Fruit fly (Drosophila melanogaster) whole organism, embryonic: ENCODE results near the gene Snx6.

Source experiments
- Antp ChIP-seq: fragments of 200-800 bp; sonication (Bioruptor generic); optimal IDR thresholded peaks from 3 replicates; lab custom pipeline; 2016; ENCODE audit warnings: missing biosample characterization, missing genetic modification characterization
- Asciz ChIP-seq: fragments of 200-800 bp; sonication (Bioruptor generic); optimal IDR thresholded peaks from 2 replicates; lab custom pipeline; 2017; ENCODE audit warnings: missing biosample characterization, mild to moderate bottlenecking, missing genetic modification characterization, missing genetic modification reagents
- BEAF-32 ChIP-seq: fragments of 200-800 bp; sonication (Bioruptor generic); optimal IDR thresholded peaks from 3 replicates; lab custom pipeline; 2017; ENCODE audit warnings: missing biosample characterization, missing genetic modification characterization, mild to moderate bottlenecking, moderate library complexity, missing genetic modification reagents
- Bteb2 ChIP-seq: fragments of 200-800 bp; sonication (Bioruptor generic); optimal IDR thresholded peaks from 2 replicates; lab custom pipeline; 2016; ENCODE audit warnings: missing biosample characterization, missing genetic modification characterization
- CG10147 ChIP-seq: fragments of 200-800 bp; sonication (Bioruptor generic); optimal IDR thresholded peaks from 2 replicates; lab custom pipeline; 2019; ENCODE audit warnings: missing biosample characterization, mild to moderate bottlenecking, missing genetic modification characterization, moderate library complexity
- CG10431 ChIP-seq: fragments of 200-800 bp; sonication (Bioruptor generic); optimal IDR thresholded peaks from 3 replicates; lab custom pipeline; 2018; ENCODE audit warnings: missing biosample characterization, mild to moderate bottlenecking, missing genetic modification characterization
- CG10979 ChIP-seq: fragments of 200-800 bp; sonication (Bioruptor generic); optimal IDR thresholded peaks from 2 replicates; lab custom pipeline; 2018; ENCODE audit warnings: missing biosample characterization, mild to moderate bottlenecking, missing genetic modification characterization, moderate library complexity
- CG11723 ChIP-seq: fragments of 200-800 bp; sonication (Bioruptor generic); optimal IDR thresholded peaks from 2 replicates; lab custom pipeline; 2017; ENCODE audit warnings: missing biosample characterization, mild to moderate bottlenecking, missing genetic modification characterization
- CG12155 ChIP-seq: fragments of 200-800 bp; sonication (Bioruptor generic); optimal IDR thresholded peaks from 3 replicates; lab custom pipeline; 2016; ENCODE audit warnings: missing biosample characterization, missing genetic modification characterization
- CG12391 ChIP-seq: fragments of 200-800 bp; sonication (Bioruptor generic); optimal IDR thresholded peaks from 3 replicates; lab custom pipeline; 2018; ENCODE audit warnings: missing biosample characterization, mild to moderate bottlenecking, missing genetic modification characterization, moderate library complexity
- CG14441 ChIP-seq: fragments of 200-800 bp; sonication (Bioruptor generic); IDR thresholded peaks from 2 replicates; pipeline ENCODE4 v1.3.6; 2022; ENCODE audit warnings: missing biosample characterization, missing genetic modification characterization
- CG14860 ChIP-seq: fragments of 200-800 bp; sonication (Bioruptor generic); IDR thresholded peaks from 3 replicates; pipeline ENCODE4 v1.3.6; 2022; ENCODE audit warnings: missing biosample characterization, missing genetic modification characterization; ENCODE audit not compliant: partially characterized antibody
- CG1603 ChIP-seq: fragments of 200-800 bp; sonication (Bioruptor generic); optimal IDR thresholded peaks from 2 replicates; lab custom pipeline; 2019; ENCODE audit warnings: missing biosample characterization, mild to moderate bottlenecking, missing genetic modification characterization, moderate library complexity
- CG17612 ChIP-seq: fragments of 200-800 bp; sonication (Bioruptor generic); IDR thresholded peaks from 2 replicates; pipeline ENCODE4 v1.3.6; 2022; ENCODE audit warnings: missing biosample characterization, missing genetic modification characterization
- CG18599 ChIP-seq: fragments of 200-800 bp; sonication (Bioruptor generic); optimal IDR thresholded peaks from 3 replicates; lab custom pipeline; 2017; ENCODE audit warnings: missing biosample characterization, missing genetic modification characterization, mild to moderate bottlenecking, moderate library complexity, missing genetic modification reagents
- CG2202 ChIP-seq: fragments of 200-800 bp; sonication (Bioruptor generic); optimal IDR thresholded peaks from 2 replicates; lab custom pipeline; 2018; ENCODE audit warnings: missing biosample characterization, mild to moderate bottlenecking, missing genetic modification characterization
- CG2712 ChIP-seq: fragments of 200-800 bp; optimal IDR thresholded peaks from 3 replicates; lab custom pipeline; 2019; ENCODE audit warnings: missing biosample characterization, mild to moderate bottlenecking, missing genetic modification characterization, moderate library complexity
- CG2889 ChIP-seq: fragments of 200-800 bp; sonication (Bioruptor generic); IDR thresholded peaks from 3 replicates; pipeline ENCODE4 v1.3.6; 2022; ENCODE audit warnings: missing biosample characterization, missing genetic modification characterization
- CG30431 ChIP-seq: fragments of 200-800 bp; sonication (Bioruptor generic); optimal IDR thresholded peaks from 2 replicates; lab custom pipeline; 2017; ENCODE audit warnings: missing biosample characterization, missing genetic modification characterization
- CG3281 ChIP-seq: fragments of 200-800 bp; sonication (Bioruptor generic); optimal IDR thresholded peaks from 3 replicates; lab custom pipeline; 2017; ENCODE audit warnings: missing biosample characterization, mild to moderate bottlenecking, missing genetic modification characterization
- CG33213 ChIP-seq: fragments of 200-800 bp; sonication (Bioruptor generic); optimal IDR thresholded peaks from 3 replicates; lab custom pipeline; 2016; ENCODE audit warnings: missing biosample characterization, missing genetic modification characterization
- CG6175 ChIP-seq: fragments of 200-800 bp; sonication (Bioruptor generic); IDR thresholded peaks from 3 replicates; pipeline ENCODE4 v1.3.6; 2022; ENCODE audit warnings: missing biosample characterization, missing genetic modification characterization
- CG7271 ChIP-seq: fragments of 200-800 bp; sonication (Bioruptor generic); optimal IDR thresholded peaks from 2 replicates; lab custom pipeline; 2018; ENCODE audit warnings: missing biosample characterization, mild to moderate bottlenecking, missing genetic modification characterization, moderate library complexity
- CG7928 ChIP-seq: fragments of 200-800 bp; sonication (Bioruptor generic); optimal IDR thresholded peaks from 2 replicates; lab custom pipeline; 2017; ENCODE audit warnings: missing biosample characterization, mild to moderate bottlenecking, missing genetic modification characterization
- CG9215 ChIP-seq: fragments of 200-800 bp; sonication (Bioruptor generic); IDR thresholded peaks from 2 replicates; pipeline ENCODE4 v1.3.6; 2022; ENCODE audit warnings: missing biosample characterization, missing genetic modification characterization
- GATAe ChIP-seq: fragments of 200-800 bp; sonication (Bioruptor generic); conservative IDR thresholded peaks from 2 replicates; pipeline ENCODE4 v1.3.6; 2022; ENCODE audit warnings: missing biosample characterization, missing genetic modification characterization
- HmgD ChIP-seq: fragments of 200-800 bp; sonication (Bioruptor generic); optimal IDR thresholded peaks from 3 replicates; lab custom pipeline; 2016; ENCODE audit warnings: missing biosample characterization, missing genetic modification characterization
- Lpt ChIP-seq: fragments of >200 bp; optimal IDR thresholded peaks from 2 replicates; lab custom pipeline; 2018; ENCODE audit warnings: missing biosample characterization, missing genetic modification characterization
- Neu2 ChIP-seq: fragments of 200-800 bp; sonication (Bioruptor generic); optimal IDR thresholded peaks from 3 replicates; lab custom pipeline; 2016; ENCODE audit warnings: missing biosample characterization, missing genetic modification characterization, borderline replicate concordance
- Nf-YB ChIP-seq: fragments of 200-800 bp; sonication (Bioruptor generic); optimal IDR thresholded peaks from 3 replicates; lab custom pipeline; 2019; ENCODE audit warnings: missing biosample characterization, mild to moderate bottlenecking, missing genetic modification characterization, moderate library complexity
- NfI ChIP-seq: fragments of 200-800 bp; sonication (Bioruptor generic); optimal IDR thresholded peaks from 3 replicates; lab custom pipeline; 2018; ENCODE audit warnings: missing biosample characterization, mild to moderate bottlenecking, missing genetic modification characterization, moderate library complexity
- PHDP ChIP-seq: fragments of 200-800 bp; sonication (Bioruptor generic); optimal IDR thresholded peaks from 3 replicates; lab custom pipeline; 2018; ENCODE audit warnings: missing biosample characterization, mild to moderate bottlenecking, missing genetic modification characterization, moderate library complexity
- Rfx ChIP-seq: fragments of 200-800 bp; sonication (Bioruptor generic); IDR thresholded peaks from 2 replicates; pipeline ENCODE4 v1.3.6; 2022; ENCODE audit warnings: missing biosample characterization, missing genetic modification characterization
- Tbp ChIP-seq: fragments of >200 bp; optimal IDR thresholded peaks from 2 replicates; lab custom pipeline; 2018; ENCODE audit warnings: missing biosample characterization, missing genetic modification characterization
- ab ChIP-seq: fragments of 200-800 bp; sonication (Bioruptor generic); optimal IDR thresholded peaks from 2 replicates; lab custom pipeline; 2016; ENCODE audit warnings: missing biosample characterization, missing genetic modification characterization
- ac ChIP-seq: fragments of 200-800 bp; sonication (Bioruptor generic); optimal IDR thresholded peaks from 3 replicates; lab custom pipeline; 2017; ENCODE audit warnings: missing biosample characterization, mild to moderate bottlenecking, missing genetic modification characterization
- chinmo ChIP-seq: fragments of 200-800 bp; sonication (Bioruptor generic); IDR thresholded peaks from 4 replicates; pipeline ENCODE4 v1.3.6; 2022; ENCODE audit warnings: missing biosample characterization, missing genetic modification characterization; ENCODE audit not compliant: partially characterized antibody
- dimm ChIP-seq: fragments of 200-800 bp; sonication (Bioruptor generic); IDR thresholded peaks from 2 replicates; pipeline ENCODE4 v1.3.6; 2022; ENCODE audit warnings: missing biosample characterization, missing genetic modification characterization
- exex ChIP-seq: fragments of 200-800 bp; sonication (Bioruptor generic); optimal IDR thresholded peaks from 4 replicates; lab custom pipeline; 2018; ENCODE audit warnings: missing biosample characterization, mild to moderate bottlenecking, missing genetic modification characterization, moderate library complexity
- gro ChIP-seq: fragments of 200-800 bp; sonication (Bioruptor generic); optimal IDR thresholded peaks from 2 replicates; lab custom pipeline; 2016; ENCODE audit warnings: missing biosample characterization, missing genetic modification characterization
- h ChIP-seq: fragments of >200 bp; optimal IDR thresholded peaks from 2 replicates; lab custom pipeline; 2017
- lola ChIP-seq, 3 experiments: fragments of >200 bp in 2 of 3; fragments of 200-800 bp in 1 of 3; sonication (Bioruptor generic) in 1 of 3; optimal IDR thresholded peaks; 2 replicates each; lab custom pipeline; 2017 to 2019; ENCODE audit warnings: missing biosample characterization in 3 of 3, missing genetic modification characterization in 3 of 3, mild to moderate bottlenecking in 1 of 3, moderate library complexity in 1 of 3
- mirr ChIP-seq: fragments of 200-800 bp; sonication (Bioruptor generic); optimal IDR thresholded peaks from 3 replicates; lab custom pipeline; 2018; ENCODE audit warnings: missing biosample characterization, mild to moderate bottlenecking, missing genetic modification characterization
- nau ChIP-seq: fragments of 200-800 bp; sonication (Bioruptor generic); optimal IDR thresholded peaks from 3 replicates; lab custom pipeline; 2017; ENCODE audit warnings: missing biosample characterization, mild to moderate bottlenecking, missing genetic modification characterization, missing genetic modification reagents
- prd ChIP-seq, 3 experiments: fragments of >200 bp in 2 of 3; fragments of 200-800 bp in 1 of 3; sonication (Bioruptor generic) in 1 of 3; optimal IDR thresholded peaks in 2 of 3; IDR thresholded peaks in 1 of 3; 2 replicates in 2 of 3; 3 replicates in 1 of 3; pipeline versions ENCODE4 v1.3.6 to Lab custom; 2017 to 2022; ENCODE audit warnings: missing biosample characterization in 1 of 3, missing genetic modification characterization in 1 of 3
- sens ChIP-seq: fragments of 200-800 bp; sonication (Bioruptor generic); peaks from one replicate; lab custom pipeline; 2016; ENCODE audit warnings: missing biosample characterization, missing genetic modification characterization
- slou ChIP-seq: fragments of 200-800 bp; sonication (Bioruptor generic); optimal IDR thresholded peaks from 3 replicates; lab custom pipeline; 2016; ENCODE audit warnings: missing biosample characterization, missing genetic modification characterization
- tin ChIP-seq: fragments of 200-800 bp; sonication (Bioruptor generic); optimal IDR thresholded peaks from 3 replicates; lab custom pipeline; 2016; ENCODE audit warnings: missing biosample characterization, missing genetic modification characterization
- tx ChIP-seq: fragments of 200-800 bp; sonication (Bioruptor generic); optimal IDR thresholded peaks from 2 replicates; lab custom pipeline; 2016; ENCODE audit warnings: missing biosample characterization, missing genetic modification characterization
- unpg ChIP-seq: fragments of 200-800 bp; sonication (Bioruptor generic); optimal IDR thresholded peaks from 3 replicates; lab custom pipeline; 2018; ENCODE audit warnings: missing biosample characterization, mild to moderate bottlenecking, missing genetic modification characterization, moderate library complexity

The Snx6 gene

DNA sequence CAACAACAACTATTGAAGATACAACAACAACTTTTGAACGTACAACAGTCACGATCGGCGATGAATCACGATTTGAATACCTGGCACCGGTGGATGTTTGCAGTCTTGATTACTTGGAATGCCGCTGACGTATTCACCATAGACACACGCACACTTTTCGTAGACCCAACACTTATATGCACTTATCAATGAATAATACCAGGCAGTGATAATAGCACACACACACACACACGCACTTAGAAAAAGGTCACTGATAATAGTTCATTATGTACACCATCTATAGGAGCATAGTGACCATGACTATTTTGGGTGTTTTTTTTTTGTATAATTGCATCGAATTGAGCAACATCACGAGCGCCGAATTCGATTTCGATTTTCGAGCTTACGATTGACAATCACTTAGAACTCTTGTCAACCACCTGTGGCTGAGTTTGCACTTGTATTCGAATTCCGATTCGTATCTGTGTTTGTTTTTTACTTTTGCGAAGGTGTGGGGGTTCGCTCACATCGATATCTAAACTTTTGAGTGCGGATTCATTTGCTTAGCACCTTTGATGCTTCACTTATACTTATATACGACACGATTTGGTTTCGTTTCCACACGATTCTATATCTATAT, 18.6 kb upstream of the Snx6 start (continued):
- TF ChIP-seq GATAe (GFP tag; lab: Robert Waterston, UW), result peak; percentile 75; the same call in 1 of the 2 replicates
- TF ChIP-seq NfI (GFP tag; lab: Kevin White, UChicago), result no peak
- TF ChIP-seq CG10147 (GFP tag; lab: Kevin White, UChicago), result no peak
- peak; percentile 55 for TF ChIP-seq exex (tag; lab: Kevin White, UChicago)
- no peak for TF ChIP-seq HmgD
- TF ChIP-seq CG30431 (GFP tag; lab: Kevin White, UChicago), result no peak
- TF ChIP-seq unpg, result no peak
- TF ChIP-seq Asciz (GFP tag; lab: Kevin White, UChicago), result peak; percentile 26
- TF ChIP-seq chinmo (GFP tag; lab: Robert Waterston, UW), result peak; percentile 75; the same call in 3 of the 4 replicates
- TF ChIP-seq lola (GFP tag; optimal IDR thresholded peaks at IDR 0.05; lab: Kevin White, UChicago), result no peak
- peak; percentile 5 for TF ChIP-seq CG3281 (GFP tag; lab: Kevin White, UChicago)
- no peak for TF ChIP-seq CG11723 (GFP tag; lab: Kevin White, UChicago)
- TF ChIP-seq prd (optimal IDR thresholded peaks at IDR 0.05; lab: Kevin White, UChicago), result no peak
- TF ChIP-seq prd (GFP tag; IDR thresholded peaks at IDR 0.05; lab: Robert Waterston, UW), result no peak
- TF ChIP-seq ab, result no peak
- no peak for TF ChIP-seq tx (GFP tag; lab: Kevin White, UChicago)
- TF ChIP-seq CG14441 (GFP tag; lab: Robert Waterston, UW), result no peak
- no peak for TF ChIP-seq h
- no peak for TF ChIP-seq Lpt (GFP tag; lab: Kevin White, UChicago)
- no peak for TF ChIP-seq CG7928 (GFP tag; lab: Kevin White, UChicago)
- TF ChIP-seq CG10979 (tag; lab: Kevin White, UChicago), result no peak
- TF ChIP-seq nau (GFP tag; lab: Kevin White, UChicago), result no peak
- no peak for TF ChIP-seq CG33213 (GFP tag; lab: Kevin White, UChicago)
- no peak for TF ChIP-seq CG17612 (GFP tag; lab: Robert Waterston, UW)
- TF ChIP-seq CG6175, result no peak
- no peak for TF ChIP-seq Tbp (GFP tag; lab: Kevin White, UChicago)
- no peak for TF ChIP-seq CG12391 (tag; lab: Kevin White, UChicago)
- no peak for TF ChIP-seq slou (GFP tag; lab: Kevin White, UChicago)
- no peak for TF ChIP-seq tin (GFP tag; lab: Kevin White, UChicago)
- no peak for TF ChIP-seq Neu2 (GFP tag; lab: Kevin White, UChicago)
- peak; percentile 24 for TF ChIP-seq mirr (GFP tag; lab: Kevin White, UChicago)
- TF ChIP-seq BEAF-32, result no peak
- no peak for TF ChIP-seq sens (GFP tag; lab: Kevin White, UChicago)
- TF ChIP-seq CG10431 (GFP tag; lab: Kevin White, UChicago), result no peak
- TF ChIP-seq Rfx (GFP tag; lab: Robert Waterston, UW), result no peak
- TF ChIP-seq CG9215 (GFP tag; lab: Robert Waterston, UW), result no peak
- no peak for TF ChIP-seq dimm (GFP tag; lab: Robert Waterston, UW)
- peak; percentile 22 for TF ChIP-seq gro
- TF ChIP-seq CG2712 (tag; lab: Kevin White, UChicago), result no peak
- no peak for TF ChIP-seq CG2889
- no peak for TF ChIP-seq Nf-YB (GFP tag; lab: Kevin White, UChicago)
- no peak for TF ChIP-seq CG1603 (tag; lab: Kevin White, UChicago)
- no peak for TF ChIP-seq CG12155 (GFP tag; lab: Kevin White, UChicago)
- TF ChIP-seq ac (GFP tag; lab: Kevin White, UChicago), result no peak
- TF ChIP-seq CG2202 (tag; lab: Kevin White, UChicago), result no peak
- no peak for TF ChIP-seq PHDP
- TF ChIP-seq CG14860 (GFP tag; lab: Robert Waterston, UW), result no peak
- no peak for TF ChIP-seq CG7271 (tag; lab: Kevin White, UChicago)
- no peak for TF ChIP-seq Antp (GFP tag; lab: Kevin White, UChicago)
- no peak for TF ChIP-seq Bteb2 (GFP tag; lab: Kevin White, UChicago)
- peak; percentile 34 for TF ChIP-seq CG18599 (GFP tag; lab: Kevin White, UChicago)
